Fruit fly (Drosophila melanogaster): ENCODE measurements around the gene CG14137.

CG14137 gene

DNA sequence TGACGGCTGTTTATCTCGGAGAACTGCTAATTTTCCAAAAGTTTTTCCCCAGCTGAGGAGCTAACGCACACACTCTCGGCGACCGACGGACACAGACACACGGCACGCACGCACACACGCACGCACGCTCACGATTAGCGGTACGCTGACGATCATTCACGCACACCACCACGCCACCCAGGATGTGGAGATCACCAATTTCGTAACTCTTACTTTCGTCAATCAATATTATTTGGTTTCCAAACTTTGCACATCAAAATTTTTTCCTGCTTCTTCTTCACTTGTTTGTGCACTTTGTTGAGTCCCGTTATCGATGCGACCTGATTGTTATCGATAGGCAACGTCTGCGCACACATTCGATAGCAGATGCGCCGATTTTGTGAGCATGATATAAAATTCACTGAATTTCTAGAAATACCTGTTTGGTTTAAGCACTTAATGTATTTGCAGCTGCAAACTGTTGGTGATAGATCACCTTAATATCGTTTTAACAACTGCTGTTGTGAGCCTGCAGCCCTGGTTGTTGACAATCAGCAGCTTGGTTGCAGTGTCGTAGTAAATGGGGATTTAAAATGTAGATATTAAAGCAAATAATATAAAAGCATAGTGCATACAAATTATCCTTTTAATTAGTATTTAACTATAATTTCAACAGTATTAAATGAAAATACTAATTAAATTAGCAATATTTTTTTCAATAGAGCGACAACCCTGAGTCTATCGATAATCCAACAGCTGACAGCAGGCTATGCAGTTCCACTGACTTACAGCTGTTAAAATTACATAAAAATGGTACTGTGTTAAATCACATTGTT lies 37.7 kb downstream of the CG14137 start, which contains the start of the genes CG7394 and Mob2 (continued):
- peak; percentile 65 for TF ChIP-seq onecut (GFP tag; IDR thresholded peaks at IDR 0.05)
- TF ChIP-seq CG42726 (GFP tag; IDR thresholded peaks at IDR 0.05; ENCODE audit: partially characterized antibody): no peak; the same call in 1 of the 2 replicates
- TF ChIP-seq CG43689 (GFP tag; IDR thresholded peaks at IDR 0.05): peak; percentile 53; the same call in 1 of the 2 replicates
- peak; percentile 84 for TF ChIP-seq CG12744 (GFP tag; optimal IDR thresholded peaks at IDR 0.05)
- peak; percentile 83 for TF ChIP-seq CrebB (tag; optimal IDR thresholded peaks at IDR 0.05)
- TF ChIP-seq psq (GFP tag; optimal IDR thresholded peaks at IDR 0.05): peak; percentile 64
- peak; percentile 87 for TF ChIP-seq toy (GFP tag; IDR thresholded peaks at IDR 0.05)
- TF ChIP-seq Ada2b (GFP tag; IDR thresholded peaks at IDR 0.05): peak; percentile 88
- TF ChIP-seq Ssrp (tag; optimal IDR thresholded peaks at IDR 0.05): peak; percentile 86
- TF ChIP-seq CG18011 (GFP tag; optimal IDR thresholded peaks at IDR 0.05): peak; percentile 81
- peak; percentile 65 for TF ChIP-seq emc (GFP tag; optimal IDR thresholded peaks at IDR 0.05)
- peak; percentile 90 for TF ChIP-seq bcd (GFP tag; optimal IDR thresholded peaks at IDR 0.05)
- TF ChIP-seq CG2889 (GFP tag; IDR thresholded peaks at IDR 0.05): peak; percentile 83; the same call in 2 of the 3 replicates
- TF ChIP-seq CG10543 (GFP tag; optimal IDR thresholded peaks at IDR 0.05): peak; percentile 89
- peak; percentile 28 for TF ChIP-seq CG6654 (GFP tag; optimal IDR thresholded peaks at IDR 0.05)
- peak; percentile 77 to 84 for TF ChIP-seq chif (GFP tag; optimal IDR thresholded peaks at IDR 0.05)
- peak; percentile 81 for TF ChIP-seq HLH54F (GFP tag; optimal IDR thresholded peaks at IDR 0.05)
- TF ChIP-seq bbx (GFP tag; IDR thresholded peaks at IDR 0.05; ENCODE audit: partially characterized antibody): peak; percentile 77
- TF ChIP-seq CG34376 (GFP tag; optimal IDR thresholded peaks at IDR 0.05): peak; percentile 87
- TF ChIP-seq CG11504 (tag; optimal IDR thresholded peaks at IDR 0.05): peak; percentile 89
- peak; percentile 93 for TF ChIP-seq Doc3 (GFP tag; IDR thresholded peaks at IDR 0.05; ENCODE audit: partially characterized antibody)
- peak; percentile 12 for TF ChIP-seq HmgD (GFP tag; optimal IDR thresholded peaks at IDR 0.05)
- peak; percentile 76 for TF ChIP-seq Nf-YC (tag; optimal IDR thresholded peaks at IDR 0.05)
- peak; percentile 81 for TF ChIP-seq CG3726 (GFP tag; IDR thresholded peaks at IDR 0.05)
- peak; percentile 79 for TF ChIP-seq slp2 (GFP tag; optimal IDR thresholded peaks at IDR 0.05)
- TF ChIP-seq CG33213 (GFP tag; optimal IDR thresholded peaks at IDR 0.05): peak; percentile 77
- no peak for TF ChIP-seq Doc2 (GFP tag; IDR thresholded peaks at IDR 0.05)
- TF ChIP-seq CG4730 (GFP tag; IDR thresholded peaks at IDR 0.05): peak; percentile 85
- TF ChIP-seq CG7839 (tag; optimal IDR thresholded peaks at IDR 0.05): peak; percentile 92
- no peak for TF ChIP-seq lov (optimal IDR thresholded peaks at IDR 0.05)
- peak; percentile 79; the same call in 1 of the 3 replicates for TF ChIP-seq lov (GFP tag; IDR thresholded peaks at IDR 0.05)
- TF ChIP-seq mam (GFP tag; optimal IDR thresholded peaks at IDR 0.05): peak; percentile 89
- TF ChIP-seq ro (GFP tag; IDR thresholded peaks at IDR 0.05): peak; percentile 45; the same call in 1 of the 2 replicates
- peak; percentile 94 for TF ChIP-seq Rfx (GFP tag; IDR thresholded peaks at IDR 0.05)
- TF ChIP-seq CkIIα-i1 (GFP tag; IDR thresholded peaks at IDR 0.05): no peak
- peak; percentile 63 for TF ChIP-seq luna (GFP tag; optimal IDR thresholded peaks at IDR 0.05)
- peak; percentile 79 for TF ChIP-seq zen (tag; optimal IDR thresholded peaks at IDR 0.05)
- TF ChIP-seq CG12155 (GFP tag; optimal IDR thresholded peaks at IDR 0.05): peak; percentile 91
- peak; percentile 44 for TF ChIP-seq sqz (GFP tag; optimal IDR thresholded peaks at IDR 0.05)
- TF ChIP-seq CG10209 (GFP tag; optimal IDR thresholded peaks at IDR 0.05): peak; percentile 87
- peak; percentile 78 for TF ChIP-seq cwo (GFP tag; optimal IDR thresholded peaks at IDR 0.05)
- peak; percentile 72 for TF ChIP-seq peb (GFP tag; IDR thresholded peaks at IDR 0.05)
- peak; percentile 92 for TF ChIP-seq CG2116 (GFP tag; optimal IDR thresholded peaks at IDR 0.05)
- TF ChIP-seq CG11560 (tag; IDR thresholded peaks at IDR 0.05): peak; percentile 82; the same call in 2 of the 3 replicates
- peak; percentile 80 for TF ChIP-seq MESR4 (GFP tag; optimal IDR thresholded peaks at IDR 0.05)
- TF ChIP-seq chm (GFP tag; IDR thresholded peaks at IDR 0.05): peak; percentile 76
- TF ChIP-seq CG14050 (GFP tag; IDR thresholded peaks at IDR 0.05): peak; percentile 82
- peak; percentile 51; the same call in 1 of the 3 replicates for TF ChIP-seq sr (GFP tag; IDR thresholded peaks at IDR 0.05)
- TF ChIP-seq CG1024 (GFP tag; IDR thresholded peaks at IDR 0.05): peak; percentile 82

Measured in whole organism, embryonic.